Fruit fly (Drosophila melanogaster) whole organism, embryonic: ENCODE measurements around the gene CG6356.

Experiments used
- ATbp ChIP-seq: fragments of 200-800 bp; sonication (Bioruptor generic); optimal IDR thresholded peaks from 2 replicates; lab custom pipeline; 2017; ENCODE audit warnings: missing biosample characterization, mild to moderate bottlenecking, missing genetic modification characterization, missing genetic modification reagents
- Ada2b ChIP-seq: fragments of 200-800 bp; sonication (Bioruptor generic); IDR thresholded peaks from 2 replicates; pipeline ENCODE4 v1.3.6; 2022; ENCODE audit warnings: missing biosample characterization, missing genetic modification characterization
- CG11504 ChIP-seq: fragments of 200-800 bp; sonication (Bioruptor generic); optimal IDR thresholded peaks from 3 replicates; lab custom pipeline; 2019; ENCODE audit warnings: missing biosample characterization, mild to moderate bottlenecking, missing genetic modification characterization, moderate library complexity
- CG11696 ChIP-seq: fragments of 200-800 bp; sonication (Bioruptor generic); IDR thresholded peaks from 2 replicates; pipeline ENCODE4 v1.3.6; 2022; ENCODE audit warnings: missing biosample characterization, missing genetic modification characterization
- CG13894 ChIP-seq: fragments of 200-800 bp; sonication (Bioruptor generic); optimal IDR thresholded peaks from 3 replicates; lab custom pipeline; 2018; ENCODE audit warnings: missing biosample characterization, mild to moderate bottlenecking, missing genetic modification characterization, moderate library complexity
- CG14050 ChIP-seq: fragments of 200-800 bp; sonication (Bioruptor generic); IDR thresholded peaks from 3 replicates; pipeline ENCODE4 v1.3.6; 2022; ENCODE audit warnings: missing biosample characterization, missing genetic modification characterization
- CG14667 ChIP-seq: fragments of 200-800 bp; sonication (Bioruptor generic); IDR thresholded peaks from 2 replicates; pipeline ENCODE4 v1.3.6; 2022; ENCODE audit warnings: missing biosample characterization, missing genetic modification characterization
- CG15011 ChIP-seq: fragments of 200-800 bp; sonication (Bioruptor generic); optimal IDR thresholded peaks from 3 replicates; lab custom pipeline; 2018; ENCODE audit warnings: missing biosample characterization, mild to moderate bottlenecking, missing genetic modification characterization
- CG17328 ChIP-seq: fragments of 200-800 bp; sonication (Bioruptor generic); IDR thresholded peaks from 2 replicates; pipeline ENCODE4 v1.3.6; 2022; ENCODE audit warnings: missing biosample characterization, missing genetic modification characterization
- CG17359 ChIP-seq: fragments of 200-800 bp; sonication (Bioruptor generic); optimal IDR thresholded peaks from 3 replicates; lab custom pipeline; 2018; ENCODE audit warnings: missing biosample characterization, mild to moderate bottlenecking, missing genetic modification characterization, moderate library complexity
- CG1832 ChIP-seq: fragments of 200-800 bp; sonication (Bioruptor generic); optimal IDR thresholded peaks from 2 replicates; lab custom pipeline; 2017; ENCODE audit warnings: missing biosample characterization, mild to moderate bottlenecking, missing genetic modification characterization, inconsistent platforms
- CG18599 ChIP-seq: fragments of 200-800 bp; sonication (Bioruptor generic); optimal IDR thresholded peaks from 3 replicates; lab custom pipeline; 2017; ENCODE audit warnings: missing biosample characterization, missing genetic modification characterization, mild to moderate bottlenecking, moderate library complexity, missing genetic modification reagents
- CG2116 ChIP-seq: fragments of 200-800 bp; sonication (Bioruptor generic); optimal IDR thresholded peaks from 3 replicates; lab custom pipeline; 2018; ENCODE audit warnings: missing biosample characterization, mild to moderate bottlenecking, missing genetic modification characterization
- CG2678 ChIP-seq: fragments of 200-800 bp; sonication (Bioruptor generic); optimal IDR thresholded peaks from 3 replicates; lab custom pipeline; 2019; ENCODE audit warnings: missing biosample characterization, mild to moderate bottlenecking, missing genetic modification characterization, moderate library complexity
- CG2889 ChIP-seq: fragments of 200-800 bp; sonication (Bioruptor generic); IDR thresholded peaks from 3 replicates; pipeline ENCODE4 v1.3.6; 2022; ENCODE audit warnings: missing biosample characterization, missing genetic modification characterization
- CG3163 ChIP-seq: fragments of 200-800 bp; sonication (Bioruptor generic); optimal IDR thresholded peaks from 3 replicates; lab custom pipeline; 2016; ENCODE audit warnings: missing biosample characterization, missing genetic modification characterization
- CG4360 ChIP-seq: fragments of 200-800 bp; sonication (Bioruptor generic); IDR thresholded peaks from 2 replicates; pipeline ENCODE4 v1.3.6; 2022; ENCODE audit warnings: missing biosample characterization, missing genetic modification characterization
- CG6654 ChIP-seq: fragments of 200-800 bp; sonication (Bioruptor generic); optimal IDR thresholded peaks from 2 replicates; lab custom pipeline; 2017; ENCODE audit warnings: missing biosample characterization, mild to moderate bottlenecking, missing genetic modification characterization
- CG7745 ChIP-seq: fragments of 200-800 bp; sonication (Bioruptor generic); optimal IDR thresholded peaks from 2 replicates; lab custom pipeline; 2018; ENCODE audit warnings: missing biosample characterization, mild to moderate bottlenecking, missing genetic modification characterization, moderate library complexity
- CG8281 ChIP-seq: fragments of 200-800 bp; sonication (Bioruptor generic); optimal IDR thresholded peaks from 2 replicates; lab custom pipeline; 2018; ENCODE audit warnings: missing biosample characterization, mild to moderate bottlenecking, missing genetic modification characterization, moderate library complexity
- CG8290 ChIP-seq, 3 experiments: fragments of 200-800 bp; sonication (Bioruptor generic); optimal IDR thresholded peaks; 2 replicates each; lab custom pipeline; 2016 to 2019; ENCODE audit warnings: missing biosample characterization in 3 of 3, missing genetic modification characterization in 3 of 3, mild to moderate bottlenecking in 2 of 3, moderate library complexity in 1 of 3
- CTCF ChIP-seq: fragments of 200-800 bp; sonication (Bioruptor generic); optimal IDR thresholded peaks from 2 replicates; lab custom pipeline; 2017; ENCODE audit warnings: missing biosample characterization, mild to moderate bottlenecking, missing genetic modification characterization, moderate library complexity
- CrebB ChIP-seq: fragments of 200-800 bp; sonication (Bioruptor generic); optimal IDR thresholded peaks from 3 replicates; lab custom pipeline; 2018; ENCODE audit warnings: missing biosample characterization, mild to moderate bottlenecking, missing genetic modification characterization
- Deaf1 ChIP-seq: fragments of 200-800 bp; optimal IDR thresholded peaks from 3 replicates; lab custom pipeline; 2019; ENCODE audit warnings: missing biosample characterization, mild to moderate bottlenecking, missing genetic modification characterization, moderate library complexity
- Doc3 ChIP-seq: fragments of 200-800 bp; sonication (Bioruptor generic); IDR thresholded peaks from 3 replicates; pipeline ENCODE4 v1.3.6; 2022; ENCODE audit warnings: missing biosample characterization, missing genetic modification characterization; ENCODE audit not compliant: partially characterized antibody
- ERR ChIP-seq: fragments of 200-800 bp; sonication (Bioruptor generic); optimal IDR thresholded peaks from 2 replicates; lab custom pipeline; 2016; ENCODE audit warnings: missing biosample characterization, missing genetic modification characterization
- Elba2 ChIP-seq: fragments of 200-800 bp; sonication (Bioruptor generic); optimal IDR thresholded peaks from 3 replicates; lab custom pipeline; 2016; ENCODE audit warnings: missing biosample characterization, missing genetic modification characterization
- Hey ChIP-seq: fragments of 200-800 bp; sonication (Bioruptor generic); optimal IDR thresholded peaks from 3 replicates; lab custom pipeline; 2018; ENCODE audit warnings: missing biosample characterization, mild to moderate bottlenecking, missing genetic modification characterization
- Hr51 ChIP-seq, 2 experiments: fragments of 200-800 bp; sonication (Bioruptor generic); optimal IDR thresholded peaks; 2 replicates in 1 of 2; 3 replicates in 1 of 2; lab custom pipeline; 2016 to 2018; ENCODE audit warnings: missing biosample characterization in 2 of 2, missing genetic modification characterization in 2 of 2, mild to moderate bottlenecking in 1 of 2, moderate library complexity in 1 of 2
- Neu2 ChIP-seq: fragments of 200-800 bp; sonication (Bioruptor generic); optimal IDR thresholded peaks from 3 replicates; lab custom pipeline; 2016; ENCODE audit warnings: missing biosample characterization, missing genetic modification characterization, borderline replicate concordance
- Pdp1 ChIP-seq, 2 experiments: fragments of 200-800 bp; sonication (Bioruptor generic); optimal IDR thresholded peaks; 3 replicates each; lab custom pipeline; 2016; ENCODE audit warnings: missing biosample characterization in 2 of 2, missing genetic modification characterization in 2 of 2, mild to moderate bottlenecking in 1 of 2, moderate library complexity in 1 of 2
- Sox102F ChIP-seq: fragments of 200-800 bp; sonication (Bioruptor generic); optimal IDR thresholded peaks from 2 replicates; lab custom pipeline; 2018; ENCODE audit warnings: missing biosample characterization, mild to moderate bottlenecking, missing genetic modification characterization, moderate library complexity
- bbx ChIP-seq: fragments of 200-800 bp; sonication (Bioruptor generic); IDR thresholded peaks from 2 replicates; pipeline ENCODE4 v1.3.6; 2022; ENCODE audit warnings: missing biosample characterization, missing genetic modification characterization; ENCODE audit not compliant: partially characterized antibody
- br ChIP-seq: fragments of >200 bp; optimal IDR thresholded peaks from 2 replicates; lab custom pipeline; 2017
- bsh ChIP-seq, 2 experiments: fragments of 200-800 bp; sonication (Bioruptor generic); optimal IDR thresholded peaks; 2 replicates each; lab custom pipeline; 2017 to 2018; ENCODE audit warnings: mild to moderate bottlenecking in 2 of 2, missing biosample characterization in 2 of 2, missing genetic modification characterization in 2 of 2, moderate library complexity in 1 of 2
- crc ChIP-seq: fragments of 200-800 bp; sonication (Bioruptor generic); optimal IDR thresholded peaks from 2 replicates; lab custom pipeline; 2016; ENCODE audit warnings: missing biosample characterization, missing genetic modification characterization
- fd102C ChIP-seq: fragments of 200-800 bp; sonication (Bioruptor generic); optimal IDR thresholded peaks from 2 replicates; lab custom pipeline; 2018; ENCODE audit warnings: missing biosample characterization, mild to moderate bottlenecking, missing genetic modification characterization, moderate library complexity
- fd3F ChIP-seq: fragments of 200-800 bp; sonication (Bioruptor generic); optimal IDR thresholded peaks from 2 replicates; lab custom pipeline; 2018; ENCODE audit warnings: missing biosample characterization, mild to moderate bottlenecking, missing genetic modification characterization, moderate library complexity
- hth ChIP-seq: fragments of >200 bp; optimal IDR thresholded peaks from 2 replicates; lab custom pipeline; 2017; ENCODE audit warnings: inconsistent platforms
- inv ChIP-seq: fragments of 200-800 bp; sonication (Bioruptor generic); IDR thresholded peaks from 2 replicates; pipeline ENCODE4 v1.3.6; 2022; ENCODE audit warnings: missing biosample characterization, missing genetic modification characterization; ENCODE audit not compliant: partially characterized antibody
- lab ChIP-seq: fragments of 200-800 bp; sonication (Bioruptor generic); optimal IDR thresholded peaks from 3 replicates; lab custom pipeline; 2017; ENCODE audit warnings: missing biosample characterization, missing genetic modification characterization, mild to moderate bottlenecking, moderate library complexity, missing genetic modification reagents
- pzg ChIP-seq: fragments of 200-800 bp; sonication (Bioruptor generic); optimal IDR thresholded peaks from 3 replicates; lab custom pipeline; 2018; ENCODE audit warnings: missing biosample characterization, mild to moderate bottlenecking, missing genetic modification characterization, moderate library complexity
- rib ChIP-seq: fragments of 200-800 bp; sonication (Bioruptor generic); IDR thresholded peaks from 2 replicates; pipeline ENCODE4 v1.3.6; 2022; ENCODE audit warnings: missing biosample characterization, missing genetic modification characterization
- sim ChIP-seq: fragments of 200-800 bp; sonication (Bioruptor generic); IDR thresholded peaks from 2 replicates; pipeline ENCODE4 v1.3.6; 2022; ENCODE audit warnings: missing biosample characterization, missing genetic modification characterization
- sob ChIP-seq: fragments of 200-800 bp; sonication (Bioruptor generic); IDR thresholded peaks from 2 replicates; pipeline ENCODE4 v1.3.6; 2022; ENCODE audit warnings: missing biosample characterization, missing genetic modification characterization
- toy ChIP-seq: fragments of 200-800 bp; sonication (Bioruptor generic); IDR thresholded peaks from 2 replicates; pipeline ENCODE4 v1.3.6; 2022; ENCODE audit warnings: missing biosample characterization, missing genetic modification characterization
- tx ChIP-seq: fragments of 200-800 bp; sonication (Bioruptor generic); optimal IDR thresholded peaks from 2 replicates; lab custom pipeline; 2016; ENCODE audit warnings: missing biosample characterization, missing genetic modification characterization

The CG6356 gene

DNA sequence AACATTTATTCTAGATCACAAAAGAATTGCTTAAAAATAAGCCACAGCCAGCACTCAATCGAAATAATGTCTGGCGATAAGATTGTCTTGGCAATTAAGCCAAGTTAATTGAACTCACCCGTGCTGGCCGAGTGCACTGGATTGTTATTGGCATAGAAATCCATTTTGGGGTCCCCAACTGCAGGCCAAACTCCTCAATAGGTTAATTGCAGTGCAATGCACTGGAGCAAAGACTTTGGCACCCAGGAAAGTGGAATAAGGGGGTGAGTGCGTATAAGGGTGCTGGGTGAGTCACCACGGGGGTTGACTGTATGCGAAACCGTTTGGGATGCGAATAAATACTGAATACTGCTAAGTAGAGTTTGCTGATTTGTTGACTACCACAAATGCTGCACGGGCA lies 20.8 kb upstream of the CG6356 start:
- TF ChIP-seq fd3F (GFP tag; lab: Kevin White, UChicago) (no peak), CG7745 (tag; lab: Kevin White, UChicago) (no peak), CG1832 (GFP tag; lab: Kevin White, UChicago) (no peak), Deaf1 (tag; lab: Kevin White, UChicago) (no peak), CrebB (tag; lab: Kevin White, UChicago) (no peak)

DNA sequence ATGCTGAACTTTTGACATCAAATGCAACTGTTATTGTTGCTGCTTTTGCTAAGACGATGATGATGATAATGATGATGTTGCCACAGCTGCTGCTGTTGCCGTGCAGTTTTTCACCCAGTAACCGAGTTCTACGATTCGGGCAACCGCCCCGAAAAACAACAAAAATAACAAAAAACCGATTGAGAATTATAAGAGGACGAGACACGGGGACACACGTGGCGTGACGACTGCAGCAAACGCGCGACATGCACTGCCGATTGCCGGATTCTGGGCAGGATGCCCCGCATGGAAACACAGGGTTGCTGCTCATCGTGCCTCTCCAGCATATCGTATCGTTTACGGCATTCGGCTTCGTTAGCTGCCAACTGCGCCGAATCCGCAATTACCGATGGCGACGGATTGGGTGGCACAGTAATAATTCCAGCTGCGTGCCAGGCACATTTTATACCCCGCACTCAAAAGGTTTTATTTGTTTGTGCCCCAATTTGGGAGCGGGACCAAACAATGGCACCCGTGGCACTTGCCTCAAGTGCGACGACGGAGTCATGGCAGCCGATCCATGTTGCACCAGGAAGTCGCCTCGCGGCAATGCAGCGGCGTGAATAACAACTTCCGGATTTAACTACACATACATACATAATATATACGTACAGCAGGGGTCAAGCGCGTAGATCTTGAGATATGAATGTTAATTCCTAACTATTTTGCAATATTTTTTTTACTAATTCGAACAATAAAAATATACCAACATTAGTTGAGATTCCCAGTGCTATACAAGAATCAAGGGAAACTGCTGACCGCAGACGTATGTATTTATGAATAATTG lies 20.0 kb upstream of the CG6356 start:
- no peak for TF ChIP-seq CG3163
- no peak for TF ChIP-seq br (lab: Kevin White, UChicago)
- TF ChIP-seq fd102C (GFP tag; lab: Kevin White, UChicago) = no peak
- peak; percentile 17 for TF ChIP-seq CG11504
- TF ChIP-seq CG2116 (GFP tag; lab: Kevin White, UChicago) = peak; percentile 51
- no peak for TF ChIP-seq tx (GFP tag; lab: Kevin White, UChicago)
- peak in 1 of 2 experiments; percentile 27 for TF ChIP-seq Hr51 (GFP tag; optimal IDR thresholded peaks at IDR 0.05; lab: Kevin White, UChicago)
- TF ChIP-seq Ada2b (GFP tag; lab: Robert Waterston, UW) = no peak
- TF ChIP-seq CG2889 (GFP tag; lab: Robert Waterston, UW) = no peak
- TF ChIP-seq CG17359 (tag; lab: Kevin White, UChicago) = no peak
- TF ChIP-seq Neu2 (GFP tag; lab: Kevin White, UChicago) = no peak
- TF ChIP-seq CG14050 (GFP tag; lab: Robert Waterston, UW) = no peak
- no peak for TF ChIP-seq bbx
- no peak for TF ChIP-seq sob (GFP tag; lab: Robert Waterston, UW)
- TF ChIP-seq sim (GFP tag; lab: Robert Waterston, UW) = no peak
- peak; percentile 2 for TF ChIP-seq CG2678
- TF ChIP-seq CG18599 = peak; percentile 46
- TF ChIP-seq ATbp = peak; percentile 17
- no peak for TF ChIP-seq CG17328 (GFP tag; lab: Robert Waterston, UW)
- peak; percentile 4 to 11 for TF ChIP-seq bsh (GFP tag; optimal IDR thresholded peaks at IDR 0.05; lab: Kevin White, UChicago)
- TF ChIP-seq pzg (GFP tag; lab: Kevin White, UChicago) = peak; percentile 1
- TF ChIP-seq Hey (tag; lab: Kevin White, UChicago) = peak; percentile 28
- TF ChIP-seq toy (GFP tag; lab: Robert Waterston, UW) = no peak
- TF ChIP-seq CG8281 (tag; lab: Kevin White, UChicago) = no peak
- TF ChIP-seq CG13894 (tag; lab: Kevin White, UChicago) = peak; percentile 40
- TF ChIP-seq inv (GFP tag; lab: Robert Waterston, UW) = peak; percentile 12; the same call in 1 of the 2 replicates
- TF ChIP-seq rib = 0 out of 2 replicates have a peak, but pooled peaks have one; percentile 35
- 0 out of 2 replicates have a peak, but pooled peaks have one; percentile 65 for TF ChIP-seq CG11696
- peak; percentile 16 for TF ChIP-seq lab (GFP tag; lab: Kevin White, UChicago)
- peak; percentile 49; the same call in 1 of the 2 replicates for TF ChIP-seq CG4360 (GFP tag; lab: Robert Waterston, UW)
- TF ChIP-seq Elba2 (GFP tag; lab: Kevin White, UChicago) = peak; percentile 4
- TF ChIP-seq ERR = no peak
- TF ChIP-seq CTCF (GFP tag; lab: Kevin White, UChicago) = no peak
- TF ChIP-seq CG6654 (GFP tag; lab: Kevin White, UChicago) = no peak
- TF ChIP-seq crc (GFP tag; lab: Kevin White, UChicago) = no peak
- no peak for TF ChIP-seq CG14667
- TF ChIP-seq Doc3 (GFP tag; lab: Robert Waterston, UW) = no peak
- no peak for TF ChIP-seq CG8290 (GFP tag; optimal IDR thresholded peaks at IDR 0.05; lab: Kevin White, UChicago)
- peak in 1 of 2 experiments; percentile 23 for TF ChIP-seq CG8290 (tag; optimal IDR thresholded peaks at IDR 0.05; lab: Kevin White, UChicago)
- TF ChIP-seq Pdp1 (GFP tag; optimal IDR thresholded peaks at IDR 0.05; lab: Kevin White, UChicago) = no peak
- peak; percentile 33 for TF ChIP-seq Sox102F (GFP tag; lab: Kevin White, UChicago)
- TF ChIP-seq CG15011 (GFP tag; lab: Kevin White, UChicago) = no peak
- no peak for TF ChIP-seq hth
